Worm (Caenorhabditis elegans): ENCODE measurements around the gene Y69E1A.3.

The Y69E1A.3 gene

ce11 chrIV:10970767-10971166 is 18.7 kb downstream of the Y69E1A.3 start:
- no peak for TF ChIP-seq Y67H2A.10 (GFP tag; conservative IDR thresholded peaks at IDR 0.05)
- no peak for TF ChIP-seq ceh-91 (GFP tag; IDR thresholded peaks at IDR 0.05)
- no peak for TF ChIP-seq K11D2.4 (GFP tag; IDR thresholded peaks at IDR 0.05)
- no peak for TF ChIP-seq ceh-27 (GFP tag; optimal IDR thresholded peaks at IDR 0.05)
- TF ChIP-seq xnd-1 (tag; optimal IDR thresholded peaks at IDR 0.05) = no peak
- no peak for TF ChIP-seq aptf-3 (GFP tag; IDR thresholded peaks at IDR 0.05)
- no peak for TF ChIP-seq rpc-1 (optimal IDR thresholded peaks at IDR 0.05)
- TF ChIP-seq rpc-1 (tag; optimal IDR thresholded peaks at IDR 0.05) = no peak
- TF ChIP-seq B0035.1 (tag; optimal IDR thresholded peaks at IDR 0.05) = no peak

- TF ChIP-seq mel-28 (tag; optimal IDR thresholded peaks at IDR 0.05; ENCODE audit: borderline replicate concordance) (no peak), mcd-1 (GFP tag; IDR thresholded peaks at IDR 0.05) (no peak), nhr-90 (tag; optimal IDR thresholded peaks at IDR 0.05) (no peak), B0261.1 (tag; optimal IDR thresholded peaks at IDR 0.05) (no peak), Y67H2A.10 (GFP tag; conservative IDR thresholded peaks at IDR 0.05) (no peak), F52B5.7 (tag; optimal IDR thresholded peaks at IDR 0.05) (no peak), rpc-1 (optimal IDR thresholded peaks at IDR 0.05) (no peak), rpc-1 (tag; optimal IDR thresholded peaks at IDR 0.05) (no peak), gei-17 (GFP tag; optimal IDR thresholded peaks at IDR 0.05) (no peak), C06A6.2 (GFP tag; conservative IDR thresholded peaks at IDR 0.05) (no peak), aptf-3 (GFP tag; IDR thresholded peaks at IDR 0.05) (no peak), atf-7 (tag; optimal IDR thresholded peaks at IDR 0.05) (no peak), cebp-1 (GFP tag; IDR thresholded peaks at IDR 0.05) (no peak), cebp-1 (tag; optimal IDR thresholded peaks at IDR 0.05) (peak; percentile 29), ZK185.1 (tag; optimal IDR thresholded peaks at IDR 0.05; ENCODE audit: poor library complexity, severe bottlenecking) (no peak), ztf-6 (GFP tag; IDR thresholded peaks at IDR 0.05) (0 out of 2 replicates have a peak, but pooled peaks have one; percentile 40), F10E7.11 (tag; optimal IDR thresholded peaks at IDR 0.05) (no peak), lin-26 (GFP tag; IDR thresholded peaks at IDR 0.05) (no peak), snpc-4 (GFP tag; optimal IDR thresholded peaks at IDR 0.05) (no peak), snpc-4 (tag; optimal IDR thresholded peaks at IDR 0.05) (no peak), bed-2 (GFP tag; IDR thresholded peaks at IDR 0.05) (no peak), mes-4 (tag; optimal IDR thresholded peaks at IDR 0.05) (no peak), B0019.2 (GFP tag; conservative IDR thresholded peaks at IDR 0.05) (no peak), nhr-80 (tag; optimal IDR thresholded peaks at IDR 0.05) (peak; percentile 27), pha-4 (tag; optimal IDR thresholded peaks at IDR 0.05) (peak; percentile 56), lsy-27 (tag; optimal IDR thresholded peaks at IDR 0.05; ENCODE audit: borderline replicate concordance, insufficient read depth) (no peak), aptf-2 (GFP tag; conservative IDR thresholded peaks at IDR 0.05) (no peak), ccch-3 (GFP tag; optimal IDR thresholded peaks at IDR 0.05) (no peak), attf-5 (GFP tag; optimal IDR thresholded peaks at IDR 0.05) (no peak), nhr-27 (tag; optimal IDR thresholded peaks at IDR 0.05) (no peak), ceh-79 (tag; optimal IDR thresholded peaks at IDR 0.05) (no peak), egl-44 (GFP tag; IDR thresholded peaks at IDR 0.05) (no peak), ama-1 (optimal IDR thresholded peaks at IDR 0.05) (no peak), ama-1 (GFP tag; optimal IDR thresholded peaks at IDR 0.05) (no peak)
These were observed 19.6 kb downstream of the Y69E1A.3 start for ce11 chrIV:10971636-10972199.

Data from whole organism, young adult.